Fruit fly (Drosophila melanogaster) whole organism, prepupa: ENCODE data around the gene CG5199.

Experiments used
- Blimp-1 ChIP-seq: fragments of 200-800 bp; sonication (Bioruptor generic); optimal IDR thresholded peaks from 3 replicates; lab custom pipeline; 2017; ENCODE audit warnings: missing biosample characterization, missing genetic modification characterization, mild to moderate bottlenecking, moderate library complexity, missing genetic modification reagents
- CG11762 ChIP-seq: fragments of 200-800 bp; sonication (Bioruptor generic); optimal IDR thresholded peaks from 3 replicates; lab custom pipeline; 2016; ENCODE audit warnings: missing biosample characterization, missing genetic modification characterization; ENCODE audit not compliant: insufficient read depth
- CG15336 ChIP-seq: fragments of 200-800 bp; sonication (Bioruptor generic); IDR thresholded peaks from 2 replicates; pipeline ENCODE4 v1.3.6; 2022; ENCODE audit warnings: missing biosample characterization, missing genetic modification characterization
- CG1621 ChIP-seq: fragments of 200-800 bp; sonication (Bioruptor generic); optimal IDR thresholded peaks from 3 replicates; lab custom pipeline; 2018; ENCODE audit warnings: missing biosample characterization, mild to moderate bottlenecking, missing genetic modification characterization
- CG16779 ChIP-seq: fragments of 200-800 bp; sonication (Bioruptor generic); optimal IDR thresholded peaks from 3 replicates; lab custom pipeline; 2017; ENCODE audit warnings: missing biosample characterization, mild to moderate bottlenecking, missing genetic modification characterization
- CG3032 ChIP-seq: fragments of 200-800 bp; optimal IDR thresholded peaks from 2 replicates; lab custom pipeline; 2019; ENCODE audit warnings: missing biosample characterization, mild to moderate bottlenecking, missing genetic modification characterization, moderate library complexity
- CG32006 ChIP-seq: fragments of 200-800 bp; sonication (Bioruptor generic); optimal IDR thresholded peaks from 3 replicates; lab custom pipeline; 2017; ENCODE audit warnings: missing biosample characterization, mild to moderate bottlenecking, missing genetic modification characterization
- CG3919 ChIP-seq: fragments of 200-800 bp; sonication (Bioruptor generic); optimal IDR thresholded peaks from 3 replicates; lab custom pipeline; 2016; ENCODE audit warnings: missing biosample characterization, missing genetic modification characterization
- CG4318 ChIP-seq: fragments of 200-800 bp; sonication (Bioruptor generic); optimal IDR thresholded peaks from 3 replicates; lab custom pipeline; 2017; ENCODE audit warnings: missing biosample characterization, mild to moderate bottlenecking, missing genetic modification characterization
- CG6163 ChIP-seq: fragments of 200-800 bp; sonication (Bioruptor generic); IDR thresholded peaks from 3 replicates; pipeline ENCODE4 v1.3.6; 2022; ENCODE audit warnings: missing biosample characterization, missing genetic modification characterization
- CG6276 ChIP-seq: fragments of 200-800 bp; sonication (Bioruptor generic); optimal IDR thresholded peaks from 2 replicates; lab custom pipeline; 2017; ENCODE audit warnings: missing biosample characterization, mild to moderate bottlenecking, missing genetic modification characterization
- CG6808 ChIP-seq: fragments of 200-800 bp; sonication (Bioruptor generic); optimal IDR thresholded peaks from 3 replicates; lab custom pipeline; 2017; ENCODE audit warnings: missing biosample characterization, missing genetic modification characterization, mild to moderate bottlenecking, moderate library complexity, missing genetic modification reagents
- CG6854 ChIP-seq: fragments of 200-800 bp; sonication (Bioruptor generic); optimal IDR thresholded peaks from 2 replicates; lab custom pipeline; 2017; ENCODE audit warnings: missing biosample characterization, mild to moderate bottlenecking, missing genetic modification characterization
- CG8119 ChIP-seq: fragments of 200-800 bp; sonication (Bioruptor generic); IDR thresholded peaks from 3 replicates; pipeline ENCODE4 v1.3.6; 2022; ENCODE audit warnings: missing biosample characterization, missing genetic modification characterization
- CG8319 ChIP-seq: fragments of 200-800 bp; sonication (Bioruptor generic); optimal IDR thresholded peaks from 3 replicates; lab custom pipeline; 2016; ENCODE audit warnings: missing biosample characterization, missing genetic modification characterization
- Eip78C ChIP-seq: fragments of 200-800 bp; sonication (Bioruptor generic); peaks from one replicate; lab custom pipeline; 2016; ENCODE audit warnings: missing biosample characterization, missing genetic modification characterization
- Eip93F ChIP-seq: fragments of 200-800 bp; sonication (Bioruptor generic); optimal IDR thresholded peaks from 2 replicates; lab custom pipeline; 2016; ENCODE audit warnings: missing biosample characterization, mild to moderate bottlenecking, missing genetic modification characterization
- Ets21C ChIP-seq: fragments of 200-800 bp; sonication (Bioruptor generic); optimal IDR thresholded peaks from 3 replicates; lab custom pipeline; 2016; ENCODE audit warnings: missing biosample characterization, missing genetic modification characterization
- Ets96B ChIP-seq: fragments of 200-800 bp; optimal IDR thresholded peaks from 2 replicates; lab custom pipeline; 2019; ENCODE audit warnings: missing biosample characterization, mild to moderate bottlenecking, missing genetic modification characterization, moderate library complexity
- Hr39 ChIP-seq: fragments of 200-800 bp; sonication (Bioruptor generic); optimal IDR thresholded peaks from 2 replicates; lab custom pipeline; 2016; ENCODE audit warnings: missing biosample characterization, missing genetic modification characterization
- Smox ChIP-seq: fragments of 200-800 bp; sonication (Bioruptor generic); optimal IDR thresholded peaks from 3 replicates; lab custom pipeline; 2016; ENCODE audit warnings: missing biosample characterization, missing genetic modification characterization
- Sox14 ChIP-seq: fragments of 200-800 bp; sonication (Bioruptor generic); optimal IDR thresholded peaks from 3 replicates; lab custom pipeline; 2016; ENCODE audit warnings: missing biosample characterization, missing genetic modification characterization
- achi ChIP-seq: fragments of 200-800 bp; sonication (Bioruptor generic); optimal IDR thresholded peaks from 3 replicates; lab custom pipeline; 2016; ENCODE audit warnings: missing biosample characterization, missing genetic modification characterization
- cyc ChIP-seq: fragments of 200-800 bp; sonication (Bioruptor generic); optimal IDR thresholded peaks from 3 replicates; lab custom pipeline; 2016; ENCODE audit warnings: missing biosample characterization, missing genetic modification characterization
- dac ChIP-seq: fragments of 200-800 bp; sonication (Bioruptor generic); optimal IDR thresholded peaks from 2 replicates; lab custom pipeline; 2017; ENCODE audit warnings: missing biosample characterization, mild to moderate bottlenecking, missing genetic modification characterization
- dsx ChIP-seq: fragments of 200-800 bp; optimal IDR thresholded peaks from 3 replicates; lab custom pipeline; 2019; ENCODE audit warnings: missing biosample characterization, mild to moderate bottlenecking, missing genetic modification characterization, moderate library complexity; ENCODE audit not compliant: poor library complexity, severe bottlenecking
- eg ChIP-seq: fragments of 200-800 bp; sonication (Bioruptor generic); IDR thresholded peaks from 3 replicates; pipeline ENCODE4 v1.3.6; 2022; ENCODE audit warnings: missing biosample characterization, missing genetic modification characterization
- fd59A ChIP-seq: fragments of 200-800 bp; sonication (Bioruptor generic); optimal IDR thresholded peaks from 2 replicates; lab custom pipeline; 2017; ENCODE audit warnings: missing biosample characterization, mild to moderate bottlenecking, missing genetic modification characterization, missing genetic modification reagents
- fd85E ChIP-seq: fragments of 200-800 bp; sonication (Bioruptor generic); optimal IDR thresholded peaks from 3 replicates; lab custom pipeline; 2016; ENCODE audit warnings: missing biosample characterization, missing genetic modification characterization
- fkh ChIP-seq: fragments of 200-800 bp; sonication (Bioruptor generic); optimal IDR thresholded peaks from 3 replicates; lab custom pipeline; 2017; ENCODE audit warnings: missing biosample characterization, mild to moderate bottlenecking, missing genetic modification characterization, moderate library complexity
- lz ChIP-seq: fragments of 200-800 bp; sonication (Bioruptor generic); optimal IDR thresholded peaks from 3 replicates; lab custom pipeline; 2016; ENCODE audit warnings: missing biosample characterization, missing genetic modification characterization
- net ChIP-seq: fragments of 200-800 bp; sonication (Bioruptor generic); optimal IDR thresholded peaks from 3 replicates; lab custom pipeline; 2016; ENCODE audit warnings: missing biosample characterization, missing genetic modification characterization
- pdm3 ChIP-seq: fragments of 200-800 bp; sonication (Bioruptor generic); optimal IDR thresholded peaks from 3 replicates; lab custom pipeline; 2016; ENCODE audit warnings: missing biosample characterization, missing genetic modification characterization
- salr ChIP-seq, 2 experiments: fragments of 200-800 bp; sonication (Bioruptor generic); optimal IDR thresholded peaks; 3 replicates each; lab custom pipeline; 2016 to 2018; ENCODE audit warnings: missing biosample characterization in 2 of 2, missing genetic modification characterization in 2 of 2, mild to moderate bottlenecking in 1 of 2
- ss ChIP-seq, 2 experiments: fragments of 200-800 bp; sonication (Bioruptor generic); optimal IDR thresholded peaks; 2 replicates in 1 of 2; 3 replicates in 1 of 2; lab custom pipeline; 2017 to 2018; ENCODE audit warnings: mild to moderate bottlenecking in 2 of 2, missing biosample characterization in 2 of 2, missing genetic modification characterization in 2 of 2, moderate library complexity in 1 of 2
- svp ChIP-seq: fragments of 200-800 bp; sonication (Bioruptor generic); peaks from one replicate; lab custom pipeline; 2016; ENCODE audit warnings: missing biosample characterization, missing genetic modification characterization
- topi ChIP-seq: fragments of 200-800 bp; sonication (Bioruptor generic); optimal IDR thresholded peaks from 3 replicates; lab custom pipeline; 2016; ENCODE audit warnings: missing biosample characterization, missing genetic modification characterization

CG5199 gene

dm6 chr3L:20402665-20403492 is 49.8 kb downstream of the CG5199 start (continued):
- no peak for TF ChIP-seq CG4318
- TF ChIP-seq cyc (GFP tag; lab: Kevin White, UChicago), result peak; percentile 53
- peak; percentile 83 for TF ChIP-seq Ets96B (tag; lab: Kevin White, UChicago)
- peak; percentile 65 for TF ChIP-seq pdm3 (GFP tag; lab: Kevin White, UChicago)
- peak; percentile 17 for TF ChIP-seq net
- TF ChIP-seq topi (GFP tag; lab: Kevin White, UChicago), result peak; percentile 60
- TF ChIP-seq dac, result no peak
- peak; percentile 66 for TF ChIP-seq achi
- peak in 1 of 2 experiments; percentile 57 for TF ChIP-seq salr (GFP tag; optimal IDR thresholded peaks at IDR 0.05; lab: Kevin White, UChicago)
- peak; percentile 46 for TF ChIP-seq CG11762 (GFP tag; lab: Kevin White, UChicago)
- TF ChIP-seq Ets21C (GFP tag; lab: Kevin White, UChicago), result peak; percentile 46
- peak; percentile 68 for TF ChIP-seq lz (GFP tag; lab: Kevin White, UChicago)
- TF ChIP-seq CG32006 (GFP tag; lab: Kevin White, UChicago), result no peak
- no peak for TF ChIP-seq Blimp-1
- peak; percentile 34 for TF ChIP-seq CG8319 (GFP tag; lab: Kevin White, UChicago)
- TF ChIP-seq Hr39, result peak; percentile 70
- peak; percentile 28 for TF ChIP-seq CG16779 (tag; lab: Kevin White, UChicago)
- TF ChIP-seq CG3032 (tag; lab: Kevin White, UChicago), result peak; percentile 85

DNA sequence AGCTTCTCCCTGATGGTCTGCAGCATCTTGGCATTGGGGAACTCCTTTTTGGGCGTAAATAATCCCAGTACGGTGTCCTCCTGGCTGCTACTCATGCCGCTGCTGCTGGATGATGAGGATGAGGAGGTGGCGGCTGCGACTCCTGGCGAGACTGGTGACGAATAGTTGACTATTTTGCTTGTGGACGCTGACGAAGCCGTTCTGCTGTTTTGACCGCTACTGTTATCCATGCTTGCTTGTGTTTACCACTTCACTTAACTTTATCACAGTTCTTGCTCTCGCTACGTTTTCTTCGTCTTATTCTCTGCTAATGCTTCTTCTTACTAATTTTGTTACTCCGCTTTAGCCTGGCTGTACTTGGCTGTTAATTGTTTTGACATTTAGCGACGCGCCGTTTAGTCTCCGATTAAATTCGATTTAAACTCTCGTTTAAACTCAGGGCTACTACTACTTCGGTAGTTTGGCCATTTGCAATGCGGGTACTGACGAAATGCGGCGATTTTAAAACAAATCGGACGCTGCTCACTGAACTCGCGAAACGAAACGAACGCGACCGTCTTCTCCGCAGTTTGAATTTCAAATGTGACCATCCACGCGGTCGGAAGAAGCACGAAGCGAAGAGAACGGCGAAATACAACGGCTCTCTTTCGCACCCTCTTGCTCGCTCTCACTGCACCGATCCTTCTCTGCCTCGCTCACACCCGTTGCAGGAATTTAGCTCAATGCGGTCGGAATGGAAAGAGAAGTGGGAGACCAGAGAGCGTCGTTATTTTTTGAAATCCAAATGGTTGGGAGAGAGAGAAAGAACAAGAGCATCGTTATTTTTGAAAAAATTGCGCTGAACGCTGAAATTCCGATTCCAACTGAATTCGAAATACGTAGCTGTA is 51.4 kb downstream of the CG5199 start, which contains the start of gene trbl:
TSS of gene trbl (minus strand) at position 584 of the 887 bp plus-strand sequence.
- TF ChIP-seq CG8319 (GFP tag; lab: Kevin White, UChicago) (no peak), Eip78C (GFP tag; lab: Kevin White, UChicago) (peak; percentile 48), fkh (GFP tag; lab: Kevin White, UChicago) (peak; percentile 27), CG6276 (GFP tag; lab: Kevin White, UChicago) (peak; percentile 19), CG6163 (peak; percentile 68), fd59A (GFP tag; lab: Kevin White, UChicago) (no peak), dsx (GFP tag; lab: Kevin White, UChicago) (peak; percentile 62), Eip93F (GFP tag; lab: Kevin White, UChicago) (no peak), Sox14 (GFP tag; lab: Kevin White, UChicago) (peak; percentile 29), ss (GFP tag; optimal IDR thresholded peaks at IDR 0.05; lab: Kevin White, UChicago) (peak; percentile 12 to 21), eg (GFP tag; lab: Robert Waterston, UW) (peak; percentile 60; the same call in 2 of the 3 replicates), net (peak; percentile 58), CG16779 (tag; lab: Kevin White, UChicago) (peak; percentile 33), CG15336 (GFP tag; lab: Robert Waterston, UW) (peak; percentile 35; the same call in 1 of the 2 replicates), fd85E (GFP tag; lab: Kevin White, UChicago) (peak; percentile 30), cyc (GFP tag; lab: Kevin White, UChicago) (no peak), achi (peak; percentile 15), svp (GFP tag; lab: Kevin White, UChicago) (peak; percentile 73), CG6808 (GFP tag; lab: Kevin White, UChicago) (peak; percentile 18), CG3919 (GFP tag; lab: Kevin White, UChicago) (peak; percentile 30), CG1621 (peak; percentile 53), Smox (GFP tag; lab: Kevin White, UChicago) (no peak), Ets21C (GFP tag; lab: Kevin White, UChicago) (no peak), CG11762 (GFP tag; lab: Kevin White, UChicago) (no peak), CG6854 (GFP tag; lab: Kevin White, UChicago) (peak; percentile 66), CG8119 (GFP tag; lab: Robert Waterston, UW) (peak; percentile 40; the same call in 2 of the 3 replicates)
